Fruit fly (Drosophila melanogaster): Measurements from ENCODE around the gene Eaf6.

The Eaf6 gene

DNA sequence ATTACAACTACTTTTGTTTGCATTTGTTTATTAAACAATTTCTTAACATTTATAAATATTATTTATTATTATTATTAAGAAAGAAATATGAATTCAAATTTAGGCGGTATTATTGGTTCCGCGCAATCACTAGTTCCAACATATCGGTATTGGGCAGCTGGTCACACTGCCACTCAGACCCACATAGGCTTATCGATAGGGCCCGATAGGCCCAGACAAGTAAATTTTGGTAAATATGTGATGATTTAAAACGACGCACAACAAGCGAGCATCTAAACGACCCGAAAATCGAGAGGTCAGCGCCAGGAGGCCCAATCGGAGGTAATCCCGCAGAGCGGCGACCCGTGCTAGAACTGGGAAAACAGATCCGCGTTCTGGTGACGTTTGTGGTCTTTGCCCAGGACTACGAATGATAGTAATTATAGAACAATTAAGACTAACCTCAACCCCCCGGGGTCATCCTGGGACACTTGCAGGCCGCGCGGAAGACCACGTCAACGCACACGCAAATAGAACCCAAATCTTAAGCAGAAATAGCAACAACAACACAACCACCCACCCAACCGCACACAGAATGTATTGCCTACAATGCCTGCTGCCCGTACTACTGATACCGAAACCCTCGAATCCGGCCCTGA is 42.9 kb downstream of the Eaf6 start, which contains the start of gene bc10 (continued):
- TF ChIP-seq CG12659 (GFP tag; optimal IDR thresholded peaks at IDR 0.05), result peak; percentile 64
- TF ChIP-seq ttk (GFP tag; IDR thresholded peaks at IDR 0.05), result no peak
- peak; percentile 24 for TF ChIP-seq Sin3A (optimal IDR thresholded peaks at IDR 0.05)
- TF ChIP-seq CG15073 (GFP tag; optimal IDR thresholded peaks at IDR 0.05), result no peak
- no peak for TF ChIP-seq abd-A (tag; optimal IDR thresholded peaks at IDR 0.05)
- TF ChIP-seq knrl (GFP tag; IDR thresholded peaks at IDR 0.05; ENCODE audit: partially characterized antibody), result peak; percentile 86
- TF ChIP-seq exex (tag; optimal IDR thresholded peaks at IDR 0.05), result peak; percentile 4
- no peak for TF ChIP-seq seq (GFP tag; IDR thresholded peaks at IDR 0.05)
- no peak for TF ChIP-seq Dfd (GFP tag; optimal IDR thresholded peaks at IDR 0.05)
- peak; percentile 65 for TF ChIP-seq MBD-R2 (GFP tag; IDR thresholded peaks at IDR 0.05)
- no peak for TF ChIP-seq CoRest (tag; optimal IDR thresholded peaks at IDR 0.05)
- no peak for TF ChIP-seq Bdp1 (GFP tag; optimal IDR thresholded peaks at IDR 0.05)
- no peak for TF ChIP-seq CG30431 (GFP tag; optimal IDR thresholded peaks at IDR 0.05)
- no peak for TF ChIP-seq dpn (GFP tag; optimal IDR thresholded peaks at IDR 0.05)
- TF ChIP-seq CG9817 (tag; optimal IDR thresholded peaks at IDR 0.05), result no peak
- TF ChIP-seq onecut (GFP tag; IDR thresholded peaks at IDR 0.05), result no peak
- TF ChIP-seq Dp (GFP tag; optimal IDR thresholded peaks at IDR 0.05), result peak; percentile 98
- no peak for TF ChIP-seq psq (GFP tag; optimal IDR thresholded peaks at IDR 0.05)
- TF ChIP-seq Mes4 (GFP tag; optimal IDR thresholded peaks at IDR 0.05), result no peak
- peak; percentile 70 for TF ChIP-seq MESR4 (GFP tag; optimal IDR thresholded peaks at IDR 0.05)
- peak; percentile 74 for TF ChIP-seq CG14860 (GFP tag; IDR thresholded peaks at IDR 0.05; ENCODE audit: partially characterized antibody)
- TF ChIP-seq CG9609 (GFP tag; optimal IDR thresholded peaks at IDR 0.05), result no peak
- TF ChIP-seq gfzf (GFP tag; optimal IDR thresholded peaks at IDR 0.05), result peak; percentile 52
- TF ChIP-seq CG11723 (GFP tag; optimal IDR thresholded peaks at IDR 0.05), result no peak
- TF ChIP-seq CG11247 (GFP tag; IDR thresholded peaks at IDR 0.05), result no peak
- no peak for TF ChIP-seq usp (GFP tag; optimal IDR thresholded peaks at IDR 0.05)
- TF ChIP-seq en (GFP tag; optimal IDR thresholded peaks at IDR 0.05), result no peak
- no peak for TF ChIP-seq CG10543 (GFP tag; optimal IDR thresholded peaks at IDR 0.05)
- TF ChIP-seq slou (GFP tag; optimal IDR thresholded peaks at IDR 0.05), result no peak
- TF ChIP-seq Meics (GFP tag; optimal IDR thresholded peaks at IDR 0.05), result no peak
- no peak for TF ChIP-seq CG10959 (GFP tag; IDR thresholded peaks at IDR 0.05)
- TF ChIP-seq bab2 (GFP tag; optimal IDR thresholded peaks at IDR 0.05), result no peak
- TF ChIP-seq tx (GFP tag; optimal IDR thresholded peaks at IDR 0.05), result no peak
- no peak for TF ChIP-seq Awh (GFP tag; IDR thresholded peaks at IDR 0.05)
- TF ChIP-seq mam (GFP tag; optimal IDR thresholded peaks at IDR 0.05), result no peak
- no peak for TF ChIP-seq CG11398 (GFP tag; optimal IDR thresholded peaks at IDR 0.05)
- TF ChIP-seq cas (GFP tag; IDR thresholded peaks at IDR 0.05), result no peak
- no peak for TF ChIP-seq Sox102F (GFP tag; optimal IDR thresholded peaks at IDR 0.05)
- TF ChIP-seq fru (optimal IDR thresholded peaks at IDR 0.05), result no peak
- TF ChIP-seq CG2199 (GFP tag; IDR thresholded peaks at IDR 0.05), result no peak
- no peak for TF ChIP-seq ab (GFP tag; optimal IDR thresholded peaks at IDR 0.05)
- TF ChIP-seq Dbx (GFP tag; IDR thresholded peaks at IDR 0.05), result no peak
- no peak for TF ChIP-seq HmgD (GFP tag; optimal IDR thresholded peaks at IDR 0.05)
- peak; percentile 12 for TF ChIP-seq Fer1 (GFP tag; optimal IDR thresholded peaks at IDR 0.05)
- no peak for TF ChIP-seq Fer2 (tag; optimal IDR thresholded peaks at IDR 0.05)
- TF ChIP-seq sc (optimal IDR thresholded peaks at IDR 0.05), result no peak
- TF ChIP-seq sc (GFP tag; optimal IDR thresholded peaks at IDR 0.05), result no peak
- TF ChIP-seq CG17359 (tag; optimal IDR thresholded peaks at IDR 0.05), result no peak
- TF ChIP-seq TFAM (GFP tag; optimal IDR thresholded peaks at IDR 0.05), result no peak
- TF ChIP-seq CG5245 (GFP tag; optimal IDR thresholded peaks at IDR 0.05), result no peak
- peak; percentile 100 for TF ChIP-seq CG15514 (GFP tag; optimal IDR thresholded peaks at IDR 0.05)
- no peak for TF ChIP-seq btn (GFP tag; optimal IDR thresholded peaks at IDR 0.05)
